Worm (Caenorhabditis elegans) whole organism, young adult: Measurements from ENCODE around the gene F30B5.11.

Source experiments
- B0261.1 ChIP-seq: sonication (generic microtip); optimal IDR thresholded peaks from 2 replicates; lab custom pipeline; 2016; ENCODE audit warnings: mild to moderate bottlenecking, missing genetic modification characterization, moderate library complexity, missing compliant biosample characterization
- B0336.3 ChIP-seq: fragments of 200-800 bp; sonication (Bioruptor generic); IDR thresholded peaks from 2 replicates; pipeline ENCODE4 v1.3.6; 2022; ENCODE audit warnings: missing genetic modification characterization, missing compliant biosample characterization
- C17E4.6 ChIP-seq: fragments of 200-800 bp; sonication (Bioruptor generic); IDR thresholded peaks from 2 replicates; pipeline ENCODE4 v1.3.6; 2022; ENCODE audit warnings: missing genetic modification reagents, missing genetic modification characterization, missing compliant biosample characterization
- F23B12.7 ChIP-seq: sonication (generic microtip); optimal IDR thresholded peaks from 2 replicates; lab custom pipeline; 2017; ENCODE audit warnings: missing genetic modification characterization, mild to moderate bottlenecking, missing compliant biosample characterization, antibody characterized with exemption, moderate library complexity; ENCODE audit not compliant: insufficient read depth
- F33H1.4 ChIP-seq: fragments of 200-800 bp; sonication (Bioruptor generic); IDR thresholded peaks from 2 replicates; pipeline ENCODE4 v1.3.6; 2022; ENCODE audit warnings: missing genetic modification reagents, missing genetic modification characterization, missing compliant biosample characterization
- F37B4.10 ChIP-seq: fragments of 200-800 bp; sonication (Bioruptor generic); IDR thresholded peaks from 2 replicates; pipeline ENCODE4 v1.3.6; 2022; ENCODE audit warnings: missing genetic modification characterization, missing compliant biosample characterization
- F57A8.1 ChIP-seq: fragments of 200-800 bp; sonication (Bioruptor generic); optimal IDR thresholded peaks from 2 replicates; lab custom pipeline; 2018; ENCODE audit warnings: mild to moderate bottlenecking, missing genetic modification characterization, moderate library complexity, missing compliant biosample characterization
- K11D2.4 ChIP-seq: fragments of 200-800 bp; sonication (Bioruptor generic); IDR thresholded peaks from 2 replicates; pipeline ENCODE4 v1.3.6; 2022; ENCODE audit warnings: missing genetic modification reagents, missing genetic modification characterization, missing compliant biosample characterization
- T26A5.8 ChIP-seq: sonication (generic microtip); optimal IDR thresholded peaks from 2 replicates; lab custom pipeline; 2016; ENCODE audit warnings: missing genetic modification characterization, missing compliant biosample characterization
- Y53G8AR.9 ChIP-seq: fragments of 200-800 bp; sonication (Bioruptor generic); conservative IDR thresholded peaks from 2 replicates; pipeline ENCODE4 v1.3.6; 2022; ENCODE audit warnings: missing genetic modification reagents, missing genetic modification characterization, missing compliant biosample characterization
- akir-1 ChIP-seq: fragments of 200-800 bp; sonication (Bioruptor generic); optimal IDR thresholded peaks from 2 replicates; lab custom pipeline; 2018; ENCODE audit warnings: mild to moderate bottlenecking, missing genetic modification characterization, moderate library complexity, missing compliant biosample characterization
- aptf-2 ChIP-seq: fragments of 200-800 bp; sonication (Bioruptor generic); conservative IDR thresholded peaks from 2 replicates; pipeline ENCODE4 v1.3.6; 2022; ENCODE audit warnings: missing genetic modification reagents, missing genetic modification characterization, missing compliant biosample characterization
- bed-1 ChIP-seq: fragments of 200-800 bp; sonication (Bioruptor generic); IDR thresholded peaks from 2 replicates; pipeline ENCODE4 v1.3.6; 2022; ENCODE audit warnings: missing genetic modification reagents, missing genetic modification characterization, missing compliant biosample characterization
- cebp-1 ChIP-seq, 2 experiments: fragments of 200-800 bp in 1 of 2; sonication (Bioruptor generic) in 1 of 2; sonication (generic microtip) in 1 of 2; IDR thresholded peaks in 1 of 2; optimal IDR thresholded peaks in 1 of 2; 2 replicates each; pipeline versions ENCODE4 v1.3.6 to Lab custom; 2017 to 2022; ENCODE audit warnings: missing compliant biosample characterization in 2 of 2, missing genetic modification characterization in 2 of 2, mild to moderate bottlenecking in 1 of 2, missing genetic modification reagents in 1 of 2, moderate library complexity in 1 of 2
- ceh-27 ChIP-seq: fragments of 200-800 bp; sonication (Bioruptor generic); optimal IDR thresholded peaks from 2 replicates; lab custom pipeline; 2018; ENCODE audit warnings: mild to moderate bottlenecking, missing genetic modification characterization, moderate library complexity, missing compliant biosample characterization
- die-1 ChIP-seq: sonication (generic microtip); optimal IDR thresholded peaks from 2 replicates; lab custom pipeline; 2016; ENCODE audit warnings: missing genotype, mild to moderate bottlenecking, missing genetic modification characterization, missing compliant biosample characterization
- dox-1 ChIP-seq: fragments of 200-800 bp; sonication (Bioruptor generic); IDR thresholded peaks from 2 replicates; pipeline ENCODE4 v1.3.6; 2022; ENCODE audit warnings: missing genetic modification reagents, missing genetic modification characterization, missing compliant biosample characterization
- dpl-1 ChIP-seq: fragments of 150-350 bp; optimal IDR thresholded peaks from 2 replicates; lab custom pipeline; 2014; ENCODE audit warnings: missing biosample characterization, missing genetic modification reagents, missing genetic modification characterization
- efl-1 ChIP-seq: fragments of 150-350 bp; optimal IDR thresholded peaks from 2 replicates; lab custom pipeline; 2014; ENCODE audit warnings: missing biosample characterization, missing genetic modification reagents, missing genetic modification characterization
- egrh-3 ChIP-seq: fragments of 200-800 bp; sonication (Bioruptor generic); IDR thresholded peaks from 2 replicates; pipeline ENCODE4 v1.3.6; 2022; ENCODE audit warnings: missing genetic modification reagents, missing genetic modification characterization, missing compliant biosample characterization
- gei-17 ChIP-seq: fragments of 200-800 bp; sonication (Bioruptor generic); optimal IDR thresholded peaks from 2 replicates; lab custom pipeline; 2018; ENCODE audit warnings: mild to moderate bottlenecking, missing genetic modification characterization, missing compliant biosample characterization
- hmg-1.2 ChIP-seq: fragments of 200-800 bp; sonication (Bioruptor generic); IDR thresholded peaks from 2 replicates; pipeline ENCODE4 v1.3.6; 2022; ENCODE audit warnings: missing genetic modification reagents, missing genetic modification characterization, missing compliant biosample characterization
- lin-35 ChIP-seq, 3 experiments: fragments of 150-350 bp in 2 of 3; sonication (generic microtip) in 1 of 3; optimal IDR thresholded peaks; 2 replicates each; lab custom pipeline; 2014 to 2018; ENCODE audit warnings: missing biosample characterization in 3 of 3, missing genetic modification characterization in 3 of 3, missing genetic modification reagents in 3 of 3
- lin-40 ChIP-seq: sonication (generic microtip); optimal IDR thresholded peaks from 2 replicates; lab custom pipeline; 2016; ENCODE audit warnings: missing genetic modification characterization, mild to moderate bottlenecking, missing compliant biosample characterization, missing genotype, missing genetic modification reagents
- lin-54 ChIP-seq: fragments of 200-800 bp; sonication (Bioruptor generic); optimal IDR thresholded peaks from 2 replicates; lab custom pipeline; 2018; ENCODE audit warnings: mild to moderate bottlenecking, missing genetic modification characterization, missing compliant biosample characterization
- lsl-1 ChIP-seq: fragments of 200-800 bp; sonication (Bioruptor generic); optimal IDR thresholded peaks from 2 replicates; lab custom pipeline; 2018; ENCODE audit warnings: mild to moderate bottlenecking, missing genetic modification characterization, moderate library complexity, missing compliant biosample characterization
- madf-6 ChIP-seq: fragments of 200-800 bp; sonication (Bioruptor generic); IDR thresholded peaks from 2 replicates; pipeline ENCODE4 v1.3.6; 2022; ENCODE audit warnings: missing genetic modification reagents, missing genetic modification characterization, missing compliant biosample characterization
- nhr-120 ChIP-seq: fragments of 200-800 bp; sonication (Bioruptor generic); IDR thresholded peaks from 2 replicates; pipeline ENCODE4 v1.3.6; 2022; ENCODE audit warnings: missing genetic modification characterization, missing compliant biosample characterization
- sea-2 ChIP-seq: fragments of 200-800 bp; sonication (Bioruptor generic); IDR thresholded peaks from 2 replicates; pipeline ENCODE4 v1.3.6; 2022; ENCODE audit warnings: missing genetic modification characterization, missing compliant biosample characterization
- snpc-4 ChIP-seq, 5 experiments: fragments of 150-350 bp in 1 of 5; sonication (generic microtip) in 4 of 5; optimal IDR thresholded peaks; 2 replicates each; lab custom pipeline; 2014 to 2018; ENCODE audit warnings: missing genetic modification characterization in 5 of 5, missing biosample characterization in 3 of 5, antibody characterized with exemption in 2 of 5, mild to moderate bottlenecking in 2 of 5, missing compliant biosample characterization in 2 of 5, missing genotype in 2 of 5, moderate library complexity in 2 of 5, missing genetic modification reagents in 1 of 5
- zim-3 ChIP-seq: sonication (generic microtip); optimal IDR thresholded peaks from 2 replicates; lab custom pipeline; 2017; ENCODE audit warnings: mild to moderate bottlenecking, missing genetic modification characterization, moderate library complexity, missing compliant biosample characterization
- ztf-22 ChIP-seq: fragments of 200-800 bp; sonication (Bioruptor generic); optimal IDR thresholded peaks from 2 replicates; lab custom pipeline; 2018; ENCODE audit warnings: mild to moderate bottlenecking, missing genetic modification characterization, moderate library complexity, missing compliant biosample characterization
- ztf-25 ChIP-seq: fragments of 200-800 bp; sonication (Bioruptor generic); IDR thresholded peaks from 2 replicates; pipeline ENCODE4 v1.3.6; 2022; ENCODE audit warnings: missing genetic modification reagents, missing genetic modification characterization, missing compliant biosample characterization
- ztf-3 ChIP-seq: fragments of 200-800 bp; sonication (Bioruptor generic); optimal IDR thresholded peaks from 2 replicates; lab custom pipeline; 2018; ENCODE audit warnings: mild to moderate bottlenecking, missing genetic modification characterization, missing compliant biosample characterization

F30B5.11 gene

DNA sequence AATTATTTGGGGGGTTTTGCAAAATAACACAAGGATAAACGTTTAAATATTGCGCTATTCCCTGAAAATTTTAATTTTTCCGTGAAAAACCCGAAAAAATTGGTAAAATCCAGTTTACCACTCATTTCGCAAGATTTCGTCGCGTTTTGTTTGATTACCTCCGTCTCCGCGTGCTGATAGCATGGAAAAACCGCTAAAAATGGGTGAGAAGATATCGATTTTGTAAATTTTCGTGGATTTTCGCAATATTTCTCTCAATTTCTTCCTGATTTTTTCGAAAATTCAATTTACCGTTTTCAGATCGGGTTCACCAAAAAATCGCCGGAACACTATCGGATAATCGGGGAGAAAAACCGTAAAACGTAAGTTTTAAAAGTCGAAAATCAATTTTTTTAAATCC is 27.9 kb upstream of the F30B5.11 start, which contains the start of gene ama-1:
TSS of gene ama-1 (plus strand) at position 301 of the 400 bp plus-strand sequence.
- TF ChIP-seq cebp-1 (GFP tag; IDR thresholded peaks at IDR 0.05; lab: Robert Waterston, UW) (no peak), cebp-1 (tag; optimal IDR thresholded peaks at IDR 0.05; lab: Kevin White, UChicago) (peak; percentile 72), ceh-27 (GFP tag; lab: Kevin White, UChicago) (no peak), akir-1 (GFP tag; lab: Kevin White, UChicago) (no peak), sea-2 (GFP tag; lab: Robert Waterston, UW) (no peak), lsl-1 (GFP tag; lab: Kevin White, UChicago) (peak; percentile 2), ztf-25 (no peak), nhr-120 (GFP tag; lab: Robert Waterston, UW) (no peak)

DNA sequence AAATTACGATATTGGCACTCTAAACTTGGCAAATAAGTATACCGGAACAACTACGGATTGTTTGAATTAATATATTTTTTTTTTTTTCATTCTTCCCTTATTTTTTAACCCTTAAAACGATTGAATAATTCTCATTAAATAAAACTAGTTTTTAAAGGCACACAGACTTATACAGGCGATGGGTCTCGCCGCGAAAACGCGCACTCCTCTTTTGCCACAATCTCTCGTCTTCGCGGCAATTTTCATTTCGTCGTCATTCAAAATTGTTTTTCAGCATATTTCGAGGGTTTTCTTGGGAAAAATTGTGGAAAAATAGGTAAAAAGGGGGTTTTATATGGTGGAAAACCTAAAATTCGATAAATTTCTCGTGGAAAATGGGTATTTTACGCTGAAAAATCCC is 27.5 kb upstream of the F30B5.11 start:
- TF ChIP-seq F37B4.10 (GFP tag; lab: Robert Waterston, UW): no peak
- TF ChIP-seq snpc-4 (GFP tag; optimal IDR thresholded peaks at IDR 0.05; lab: Kevin White, UChicago): no peak
- peak in 1 of 4 experiments; percentile 48 for TF ChIP-seq snpc-4 (tag; optimal IDR thresholded peaks at IDR 0.05; lab: Kevin White, UChicago)
- peak; percentile 76 for TF ChIP-seq dox-1 (GFP tag; lab: Robert Waterston, UW)
- no peak for TF ChIP-seq ztf-3 (GFP tag; lab: Kevin White, UChicago)
- TF ChIP-seq F23B12.7: peak; percentile 20
- no peak for TF ChIP-seq egrh-3 (GFP tag; lab: Robert Waterston, UW)
- TF ChIP-seq die-1 (tag; lab: Kevin White, UChicago): no peak
- peak; percentile 67 for TF ChIP-seq madf-6 (GFP tag; lab: Robert Waterston, UW)
- peak; percentile 32 for TF ChIP-seq dpl-1 (GFP tag; lab: Kevin White, UChicago)
- TF ChIP-seq F33H1.4 (GFP tag; lab: Robert Waterston, UW): peak; percentile 90
- peak in 1 of 3 experiments; percentile 60 for TF ChIP-seq lin-35 (GFP tag; optimal IDR thresholded peaks at IDR 0.05; lab: Kevin White, UChicago)
- peak; percentile 54 for TF ChIP-seq lsl-1 (GFP tag; lab: Kevin White, UChicago)
- TF ChIP-seq T26A5.8 (tag; lab: Kevin White, UChicago): no peak
- TF ChIP-seq bed-1 (GFP tag; lab: Robert Waterston, UW): no peak
- no peak for TF ChIP-seq gei-17
- TF ChIP-seq ceh-27 (GFP tag; lab: Kevin White, UChicago): no peak
- peak; percentile 71 for TF ChIP-seq efl-1 (GFP tag; lab: Kevin White, UChicago)
- peak; percentile 92 for TF ChIP-seq hmg-1.2 (GFP tag; lab: Robert Waterston, UW)
- no peak for TF ChIP-seq K11D2.4 (GFP tag; lab: Robert Waterston, UW)
- TF ChIP-seq lin-54 (GFP tag; lab: Kevin White, UChicago): peak; percentile 38
- TF ChIP-seq, all 124 proteins: peak for 11

DNA sequence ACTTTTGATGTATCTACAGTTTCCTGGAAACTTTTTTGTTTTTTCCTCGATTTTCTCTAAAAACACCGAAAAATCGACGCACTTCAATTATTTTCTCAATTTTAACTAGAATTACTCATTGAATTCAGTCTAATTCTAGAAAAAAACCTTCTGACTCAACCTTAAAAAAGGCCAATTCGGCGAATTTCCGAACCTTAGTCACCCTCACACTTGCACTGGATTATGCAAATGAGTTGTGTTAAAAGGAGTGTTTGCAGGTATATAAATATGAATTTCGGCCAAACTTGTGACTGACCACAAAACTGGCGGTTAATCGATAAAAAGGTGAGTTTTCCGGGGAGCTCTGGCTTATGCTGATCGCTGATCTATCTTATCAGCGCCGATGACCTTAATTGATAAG is 26.6 kb upstream of the F30B5.11 start, which contains the start of gene ttr-20:
TSS of gene ttr-20 (plus strand) at position 301 of the 400 bp plus-strand sequence.
- TF ChIP-seq B0261.1 (no peak), B0336.3 (GFP tag; lab: Robert Waterston, UW) (no peak), F57A8.1 (GFP tag; lab: Kevin White, UChicago) (no peak), lin-40 (tag; lab: Kevin White, UChicago) (no peak), aptf-2 (GFP tag; lab: Robert Waterston, UW) (no peak), K11D2.4 (GFP tag; lab: Robert Waterston, UW) (no peak), Y53G8AR.9 (GFP tag; lab: Robert Waterston, UW) (no peak), C17E4.6 (GFP tag; lab: Robert Waterston, UW) (no peak), zim-3 (tag; lab: Kevin White, UChicago) (no peak), ztf-22 (no peak)
